Worm (Caenorhabditis elegans) whole organism, L1 larva: ENCODE data around the gene pals-22.

ENCODE experiments used
- aha-1 ChIP-seq: fragments of 150-350 bp; optimal IDR thresholded peaks from 2 replicates; lab custom pipeline; 2014; ENCODE audit warnings: missing biosample characterization, missing genetic modification characterization
- aly-2 ChIP-seq: fragments of 150-350 bp; optimal IDR thresholded peaks from 2 replicates; lab custom pipeline; 2014; ENCODE audit warnings: missing biosample characterization, missing genetic modification characterization
- blmp-1 ChIP-seq: fragments of 150-350 bp; optimal IDR thresholded peaks from 2 replicates; lab custom pipeline; 2014; ENCODE audit warnings: missing biosample characterization, missing genetic modification characterization
- ceh-63 ChIP-seq: fragments of 200-800 bp; sonication (Bioruptor generic); optimal IDR thresholded peaks from 2 replicates; lab custom pipeline; 2018; ENCODE audit warnings: mild to moderate bottlenecking, missing genetic modification characterization, missing compliant biosample characterization
- ceh-8 ChIP-seq: fragments of 200-800 bp; sonication (Bioruptor generic); optimal IDR thresholded peaks from 2 replicates; lab custom pipeline; 2018; ENCODE audit warnings: mild to moderate bottlenecking, missing genetic modification characterization, moderate library complexity, missing compliant biosample characterization
- ceh-82 ChIP-seq, 3 experiments: fragments of 150-350 bp in 1 of 3; sonication (generic microtip) in 2 of 3; optimal IDR thresholded peaks; 2 replicates each; lab custom pipeline; 2014 to 2017; ENCODE audit warnings: missing biosample characterization in 3 of 3, missing genetic modification characterization in 3 of 3
- ceh-88 ChIP-seq: fragments of 200-800 bp; sonication (Bioruptor generic); IDR thresholded peaks from 2 replicates; pipeline ENCODE4 v1.3.6; 2022; ENCODE audit warnings: missing genetic modification characterization, missing compliant biosample characterization
- ceh-90 ChIP-seq: sonication (generic microtip); optimal IDR thresholded peaks from 2 replicates; lab custom pipeline; 2016; ENCODE audit warnings: missing genetic modification characterization, missing compliant biosample characterization
- dsc-1 ChIP-seq: sonication (generic microtip); optimal IDR thresholded peaks from 2 replicates; lab custom pipeline; 2016; ENCODE audit warnings: mild to moderate bottlenecking, missing genetic modification characterization, missing compliant biosample characterization
- elt-2 ChIP-seq: sonication (generic microtip); optimal IDR thresholded peaks from 2 replicates; lab custom pipeline; 2016; ENCODE audit warnings: missing genetic modification characterization, mild to moderate bottlenecking, inconsistent platforms, missing compliant biosample characterization, missing genetic modification reagents
- elt-3 ChIP-seq, 6 experiments: fragments of 150-350 bp in 1 of 6; sonication (generic microtip); optimal IDR thresholded peaks; 2 replicates each; lab custom pipeline; 2017 to 2018; ENCODE audit warnings: missing biosample characterization in 6 of 6, missing genetic modification characterization in 6 of 6, inconsistent platforms in 1 of 6
- ets-5 ChIP-seq: fragments of 200-800 bp; sonication (Bioruptor generic); IDR thresholded peaks from 2 replicates; pipeline ENCODE4 v1.3.6; 2022; ENCODE audit warnings: missing genetic modification characterization, missing compliant biosample characterization
- grh-1 ChIP-seq: fragments of 200-800 bp; sonication (Bioruptor generic); IDR thresholded peaks from 2 replicates; pipeline ENCODE4 v1.3.6; 2022; ENCODE audit warnings: missing genetic modification reagents, missing genetic modification characterization, missing compliant biosample characterization
- hlh-17 ChIP-seq: fragments of 200-800 bp; sonication (Bioruptor generic); optimal IDR thresholded peaks from 2 replicates; lab custom pipeline; 2018; ENCODE audit warnings: missing genetic modification characterization, mild to moderate bottlenecking, missing compliant biosample characterization, moderate library complexity, borderline replicate concordance
- hlh-4 ChIP-seq: sonication (generic microtip); optimal IDR thresholded peaks from 2 replicates; lab custom pipeline; 2016; ENCODE audit warnings: mild to moderate bottlenecking, missing genetic modification characterization, missing compliant biosample characterization
- isw-1 ChIP-seq: fragments of 200-800 bp; sonication (Bioruptor generic); IDR thresholded peaks from 2 replicates; pipeline ENCODE4 v1.3.6; 2022; ENCODE audit warnings: missing genetic modification characterization, missing compliant biosample characterization
- lin-14 ChIP-seq: fragments of 200-800 bp; sonication (Bioruptor generic); optimal IDR thresholded peaks from 2 replicates; lab custom pipeline; 2018; ENCODE audit warnings: mild to moderate bottlenecking, missing genetic modification characterization, moderate library complexity, missing compliant biosample characterization
- lin-15B ChIP-seq: fragments of 150-350 bp; sonication (generic microtip); optimal IDR thresholded peaks from 3 replicates; lab custom pipeline; 2014; ENCODE audit warnings: missing biosample characterization, missing genetic modification characterization
- lin-39 ChIP-seq: fragments of 150-350 bp; optimal IDR thresholded peaks from 2 replicates; lab custom pipeline; 2014; ENCODE audit warnings: missing biosample characterization, missing genetic modification reagents, missing genetic modification characterization
- lir-3 ChIP-seq: sonication (generic microtip); optimal IDR thresholded peaks from 2 replicates; lab custom pipeline; 2016; ENCODE audit warnings: mild to moderate bottlenecking, missing genetic modification characterization, moderate library complexity, missing compliant biosample characterization; ENCODE audit not compliant: poor library complexity
- mdl-1 ChIP-seq, 2 experiments: fragments of 150-350 bp; optimal IDR thresholded peaks; 2 replicates each; lab custom pipeline; 2014 to 2017; ENCODE audit warnings: missing biosample characterization in 2 of 2, missing genetic modification characterization in 2 of 2, inconsistent platforms in 1 of 2
- mef-2 ChIP-seq: fragments of 150-350 bp; optimal IDR thresholded peaks from 2 replicates; lab custom pipeline; 2014; ENCODE audit warnings: missing biosample characterization, missing genetic modification characterization
- nhr-11 ChIP-seq: fragments of 150-350 bp; optimal IDR thresholded peaks from 2 replicates; lab custom pipeline; 2014; ENCODE audit warnings: missing biosample characterization, missing genetic modification characterization
- nhr-12 ChIP-seq: sonication (generic microtip); optimal IDR thresholded peaks from 2 replicates; lab custom pipeline; 2017; ENCODE audit warnings: missing biosample characterization, missing genetic modification characterization
- nhr-19 ChIP-seq: fragments of 200-800 bp; sonication (Bioruptor generic); conservative IDR thresholded peaks from 2 replicates; pipeline ENCODE4 v1.3.6; 2022; ENCODE audit warnings: missing genetic modification characterization, missing compliant biosample characterization
- nhr-20 ChIP-seq: sonication (generic microtip); optimal IDR thresholded peaks from 2 replicates; lab custom pipeline; 2016; ENCODE audit warnings: mild to moderate bottlenecking, missing genetic modification characterization, missing compliant biosample characterization
- nhr-28 ChIP-seq: fragments of 150-350 bp; optimal IDR thresholded peaks from 2 replicates; lab custom pipeline; 2014; ENCODE audit warnings: missing biosample characterization, missing genetic modification characterization
- nhr-47 ChIP-seq: sonication (generic microtip); optimal IDR thresholded peaks from 2 replicates; lab custom pipeline; 2016; ENCODE audit warnings: mild to moderate bottlenecking, missing genetic modification characterization, moderate library complexity, missing compliant biosample characterization
- nhr-71 ChIP-seq: sonication (generic microtip); optimal IDR thresholded peaks from 2 replicates; lab custom pipeline; 2016; ENCODE audit warnings: mild to moderate bottlenecking, missing genetic modification characterization, moderate library complexity, missing compliant biosample characterization
- nhr-85 ChIP-seq: sonication (generic microtip); peaks from one replicate; lab custom pipeline; 2016; ENCODE audit warnings: missing genetic modification characterization, inconsistent platforms, missing compliant biosample characterization
- nhr-90 ChIP-seq: sonication (generic microtip); optimal IDR thresholded peaks from 2 replicates; lab custom pipeline; 2016; ENCODE audit warnings: mild to moderate bottlenecking, missing genetic modification characterization, missing compliant biosample characterization; ENCODE audit not compliant: poor library complexity
- pqm-1 ChIP-seq: sonication (generic microtip); optimal IDR thresholded peaks from 3 replicates; lab custom pipeline; 2017; ENCODE audit warnings: missing biosample characterization, missing genetic modification characterization
- skn-1 ChIP-seq: fragments of 150-350 bp; optimal IDR thresholded peaks from 2 replicates; lab custom pipeline; 2014; ENCODE audit warnings: missing biosample characterization, missing genetic modification characterization
- snu-23 ChIP-seq: sonication (generic microtip); optimal IDR thresholded peaks from 2 replicates; lab custom pipeline; 2016; ENCODE audit warnings: missing genetic modification characterization, missing compliant biosample characterization
- sptf-1 ChIP-seq: fragments of 150-350 bp; optimal IDR thresholded peaks from 2 replicates; lab custom pipeline; 2014; ENCODE audit warnings: missing biosample characterization, missing genetic modification characterization
- sup-37 ChIP-seq: fragments of 200-800 bp; sonication (Bioruptor generic); optimal IDR thresholded peaks from 2 replicates; lab custom pipeline; 2018; ENCODE audit warnings: mild to moderate bottlenecking, missing genetic modification characterization, missing compliant biosample characterization
- swsn-7 ChIP-seq: sonication (generic microtip); optimal IDR thresholded peaks from 2 replicates; lab custom pipeline; 2016; ENCODE audit warnings: missing genetic modification characterization, missing compliant biosample characterization
- unc-30 ChIP-seq: sonication (generic microtip); optimal IDR thresholded peaks from 2 replicates; lab custom pipeline; 2017; ENCODE audit warnings: missing biosample characterization, missing genetic modification characterization
- unc-62 ChIP-seq: fragments of 150-350 bp; optimal IDR thresholded peaks from 2 replicates; lab custom pipeline; 2014; ENCODE audit warnings: missing biosample characterization, missing genetic modification reagents, missing genetic modification characterization
- xbp-1 ChIP-seq: sonication (generic microtip); optimal IDR thresholded peaks from 2 replicates; lab custom pipeline; 2016; ENCODE audit warnings: missing genetic modification characterization, missing compliant biosample characterization
- zag-1 ChIP-seq: fragments of 150-350 bp; optimal IDR thresholded peaks from 2 replicates; lab custom pipeline; 2014; ENCODE audit warnings: missing biosample characterization, missing genetic modification characterization
- zip-4 ChIP-seq: fragments of 200-800 bp; sonication (Bioruptor generic); optimal IDR thresholded peaks from 2 replicates; lab custom pipeline; 2018; ENCODE audit warnings: mild to moderate bottlenecking, missing genetic modification characterization, moderate library complexity, missing compliant biosample characterization
- ztf-11 ChIP-seq, 2 experiments: sonication (generic microtip); optimal IDR thresholded peaks; 2 replicates each; lab custom pipeline; 2016 to 2017; ENCODE audit warnings: missing genetic modification characterization in 2 of 2, missing biosample characterization in 1 of 2, missing compliant biosample characterization in 1 of 2

Gene pals-22

ce11 chrIII:169478-169877, 37.3 kb downstream of the pals-22 start, which contains the start of gene F40G9.18:
TSS of gene F40G9.18 (minus strand) at chrIII:169578.
- no peak for TF ChIP-seq ets-5 (GFP tag; lab: Robert Waterston, UW)
- no peak for TF ChIP-seq grh-1 (GFP tag; lab: Robert Waterston, UW)
- no peak for TF ChIP-seq xbp-1 (tag; lab: Kevin White, UChicago)
- no peak for TF ChIP-seq ceh-8
- TF ChIP-seq ceh-90 (tag; lab: Kevin White, UChicago), result no peak
- TF ChIP-seq lin-15B (tag; lab: Kevin White, UChicago), result no peak
- TF ChIP-seq elt-2 (tag; lab: Kevin White, UChicago), result no peak
- no peak for TF ChIP-seq nhr-12

DNA sequence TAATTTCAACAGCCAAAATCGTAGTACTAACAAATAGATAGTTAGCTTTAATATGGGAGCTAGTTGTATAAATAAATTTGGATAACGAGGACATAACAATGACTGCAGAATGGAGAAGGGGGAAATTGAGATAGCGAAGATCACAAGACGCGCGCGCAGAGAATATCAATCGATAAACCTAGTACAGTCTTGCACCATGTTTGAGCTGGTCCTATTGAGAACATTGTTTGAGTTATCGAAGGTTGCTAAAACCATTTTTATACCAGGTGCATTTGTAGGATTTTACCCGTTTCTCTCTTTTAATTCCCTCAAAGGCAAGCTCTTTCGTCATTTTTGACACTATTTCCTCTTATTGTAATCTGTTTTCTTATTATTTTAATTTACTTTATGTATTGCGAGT, 39.4 kb downstream of the pals-22 start, which contains the start of the genes F40G9.9 and F40G9.12:
Gene F40G9.9 (minus strand): TSS at position 101 of the 400 bp plus-strand sequence.
Gene F40G9.12 (plus strand): TSS at position 231 of the 400 bp plus-strand sequence.
- TF ChIP-seq nhr-90 (tag; lab: Kevin White, UChicago) (no peak), ceh-82 (tag; optimal IDR thresholded peaks at IDR 0.05; lab: Kevin White, UChicago) (no peak), aha-1 (no peak), lin-39 (no peak), ceh-88 (GFP tag; lab: Robert Waterston, UW) (no peak), nhr-71 (tag; lab: Kevin White, UChicago) (no peak), sptf-1 (tag; lab: Kevin White, UChicago) (no peak), lin-14 (no peak), snu-23 (GFP tag; lab: Kevin White, UChicago) (no peak), nhr-12 (no peak), grh-1 (GFP tag; lab: Robert Waterston, UW) (no peak), blmp-1 (tag; lab: Kevin White, UChicago) (no peak), nhr-85 (tag; lab: Kevin White, UChicago) (no peak), lir-3 (tag; lab: Kevin White, UChicago) (no peak), unc-62 (GFP tag; lab: Kevin White, UChicago) (no peak), hlh-4 (tag; lab: Kevin White, UChicago) (no peak), ceh-63 (GFP tag; lab: Kevin White, UChicago) (no peak), zag-1 (tag; lab: Kevin White, UChicago) (no peak)

- TF ChIP-seq nhr-28 (tag; lab: Kevin White, UChicago), result no peak
- no peak for TF ChIP-seq skn-1 (tag; lab: Kevin White, UChicago)
- no peak for TF ChIP-seq isw-1 (GFP tag; lab: Robert Waterston, UW)
These were observed 41.3 kb downstream of the pals-22 start, which contains the start of gene F40G9.19 for ce11 chrIII:173501-173900. TSS of gene F40G9.19 (plus strand) at chrIII:173801.

DNA sequence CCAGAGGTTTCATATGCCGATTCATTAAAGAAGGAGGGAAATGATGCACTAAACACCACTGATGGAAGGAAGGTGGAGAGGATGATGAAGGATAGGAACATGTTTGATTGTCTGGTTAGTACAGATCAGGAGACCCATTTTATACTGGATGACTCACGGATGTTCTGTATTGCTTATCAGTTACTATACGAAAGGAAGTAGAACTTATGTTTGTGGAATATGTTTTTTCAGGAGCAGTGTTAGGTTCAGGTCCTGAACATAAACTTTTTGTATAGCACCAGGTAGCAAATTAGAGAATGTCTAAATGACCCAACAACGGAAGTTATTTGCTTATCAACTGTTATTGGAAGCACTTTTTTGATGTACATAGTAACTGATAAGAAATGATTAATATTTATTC, 43.5 kb downstream of the pals-22 start, which contains the start of gene clec-148:
Gene clec-148 (minus strand): TSS at position 101 of the 400 bp plus-strand sequence.
- TF ChIP-seq nhr-71 (tag; lab: Kevin White, UChicago), result no peak
- TF ChIP-seq nhr-90 (tag; lab: Kevin White, UChicago), result no peak
- TF ChIP-seq nhr-20 (tag; lab: Kevin White, UChicago), result no peak
- no peak for TF ChIP-seq nhr-19 (GFP tag; lab: Robert Waterston, UW)
- no peak for TF ChIP-seq swsn-7 (tag; lab: Kevin White, UChicago)
- TF ChIP-seq mdl-1 (tag; optimal IDR thresholded peaks at IDR 0.05; lab: Kevin White, UChicago), result no peak

- TF ChIP-seq zag-1 (tag; lab: Kevin White, UChicago) (no peak), snu-23 (GFP tag; lab: Kevin White, UChicago) (no peak), nhr-19 (GFP tag; lab: Robert Waterston, UW) (no peak), ztf-11 (tag; optimal IDR thresholded peaks at IDR 0.05; lab: Kevin White, UChicago) (no peak), hlh-17 (GFP tag; lab: Kevin White, UChicago) (no peak), aly-2 (tag; lab: Kevin White, UChicago) (no peak), elt-3 (tag; optimal IDR thresholded peaks at IDR 0.05; lab: Kevin White, UChicago) (no peak), zip-4 (no peak), skn-1 (tag; lab: Kevin White, UChicago) (no peak), mef-2 (tag; lab: Kevin White, UChicago) (no peak), lir-3 (tag; lab: Kevin White, UChicago) (no peak), nhr-71 (tag; lab: Kevin White, UChicago) (no peak), nhr-47 (tag; lab: Kevin White, UChicago) (no peak), pqm-1 (tag; lab: Kevin White, UChicago) (no peak), sup-37 (GFP tag; lab: Kevin White, UChicago) (no peak), unc-30 (no peak), dsc-1 (no peak), nhr-28 (tag; lab: Kevin White, UChicago) (no peak), nhr-11 (tag; lab: Kevin White, UChicago) (no peak)
These were observed 45.5 kb downstream of the pals-22 start, which contains the start of gene F40G9.14 for ce11 chrIII:177715-178114. TSS of gene F40G9.14 (minus strand) at chrIII:177815.
